Worm (Caenorhabditis elegans) whole organism, L4 larva: ENCODE measurements around the gene R09H10.7.

Experiments
- F26F4.8 ChIP-seq: fragments of 200-800 bp; sonication (Bioruptor generic); conservative IDR thresholded peaks from 2 replicates; pipeline ENCODE4 v1.3.6; 2022; ENCODE audit warnings: missing genetic modification characterization, missing compliant biosample characterization
- T20F7.1 ChIP-seq: fragments of 200-800 bp; sonication (Bioruptor generic); optimal IDR thresholded peaks from 2 replicates; lab custom pipeline; 2018; ENCODE audit warnings: mild to moderate bottlenecking, missing genetic modification characterization, missing compliant biosample characterization
- Y105C5A.15 ChIP-seq: fragments of 200-800 bp; sonication (Bioruptor generic); IDR thresholded peaks from 2 replicates; pipeline ENCODE4 v1.3.6; 2022; ENCODE audit warnings: missing genetic modification characterization, missing compliant biosample characterization
- aha-1 ChIP-seq: fragments of 150-350 bp; peaks from one replicate; lab custom pipeline; 2014; ENCODE audit warnings: missing biosample characterization, missing genetic modification characterization
- arid-1 ChIP-seq: fragments of 200-800 bp; sonication (Bioruptor generic); conservative IDR thresholded peaks from 2 replicates; pipeline ENCODE4 v1.3.6; 2022; ENCODE audit warnings: missing genetic modification reagents, missing genetic modification characterization, missing compliant biosample characterization
- ceh-20 ChIP-seq: fragments of 200-800 bp; sonication (Bioruptor generic); IDR thresholded peaks from 2 replicates; pipeline ENCODE4 v1.3.6; 2022; ENCODE audit warnings: missing genetic modification reagents, missing genetic modification characterization, missing compliant biosample characterization
- ceh-32 ChIP-seq: sonication (generic microtip); optimal IDR thresholded peaks from 2 replicates; lab custom pipeline; 2016; ENCODE audit warnings: mild to moderate bottlenecking, missing genetic modification characterization, missing compliant biosample characterization; ENCODE audit not compliant: poor library complexity
- ceh-82 ChIP-seq: sonication (generic microtip); optimal IDR thresholded peaks from 2 replicates; lab custom pipeline; 2017; ENCODE audit warnings: missing biosample characterization, missing genetic modification characterization
- cey-2 ChIP-seq: sonication (generic microtip); optimal IDR thresholded peaks from 3 replicates; lab custom pipeline; 2017; ENCODE audit warnings: missing genetic modification characterization, mild to moderate bottlenecking, missing compliant biosample characterization, antibody characterized with exemption, borderline replicate concordance; ENCODE audit not compliant: insufficient read depth
- ctbp-1 ChIP-seq: fragments of 200-800 bp; sonication (Bioruptor generic); IDR thresholded peaks from 2 replicates; pipeline ENCODE4 v1.3.6; 2022; ENCODE audit warnings: missing genetic modification reagents, missing genetic modification characterization, missing compliant biosample characterization
- daf-19 ChIP-seq: fragments of 200-800 bp; sonication (Bioruptor generic); conservative IDR thresholded peaks from 2 replicates; pipeline ENCODE4 v1.3.6; 2022; ENCODE audit warnings: missing genetic modification characterization, missing compliant biosample characterization
- dpl-1 ChIP-seq: fragments of 150-350 bp; optimal IDR thresholded peaks from 2 replicates; lab custom pipeline; 2014; ENCODE audit warnings: missing biosample characterization, missing genetic modification reagents, missing genetic modification characterization
- duxl-1 ChIP-seq: sonication (generic microtip); optimal IDR thresholded peaks from 2 replicates; lab custom pipeline; 2016; ENCODE audit warnings: mild to moderate bottlenecking, missing genetic modification characterization, moderate library complexity, missing compliant biosample characterization; ENCODE audit not compliant: poor library complexity
- dve-1 ChIP-seq: sonication (generic microtip); optimal IDR thresholded peaks from 2 replicates; lab custom pipeline; 2017; ENCODE audit warnings: antibody characterized with exemption, mild to moderate bottlenecking, missing genetic modification characterization, missing compliant biosample characterization; ENCODE audit not compliant: insufficient read depth
- egl-27 ChIP-seq: sonication (generic microtip); optimal IDR thresholded peaks from 3 replicates; lab custom pipeline; 2017; ENCODE audit warnings: missing biosample characterization, missing genetic modification reagents, missing genetic modification characterization
- hif-1 ChIP-seq, 2 experiments: sonication (generic microtip); optimal IDR thresholded peaks; 2 replicates each; lab custom pipeline; 2016 to 2017; ENCODE audit warnings: missing compliant biosample characterization in 2 of 2, missing genetic modification characterization in 2 of 2, missing genetic modification reagents in 2 of 2, missing genotype in 2 of 2, mild to moderate bottlenecking in 1 of 2
- hlh-11 ChIP-seq: fragments of 200-800 bp; sonication (Bioruptor generic); optimal IDR thresholded peaks from 2 replicates; lab custom pipeline; 2018; ENCODE audit warnings: mild to moderate bottlenecking, missing genetic modification characterization, missing compliant biosample characterization
- hlh-30 ChIP-seq: sonication (generic microtip); optimal IDR thresholded peaks from 2 replicates; lab custom pipeline; 2017; ENCODE audit warnings: antibody characterized with exemption, mild to moderate bottlenecking, missing genetic modification characterization, missing compliant biosample characterization; ENCODE audit not compliant: insufficient read depth
- jun-1 ChIP-seq: fragments of 150-350 bp; optimal IDR thresholded peaks from 2 replicates; lab custom pipeline; 2014; ENCODE audit warnings: missing biosample characterization, missing genetic modification reagents, missing genetic modification characterization
- lin-13 ChIP-seq: fragments of 150-350 bp; optimal IDR thresholded peaks from 2 replicates; lab custom pipeline; 2014; ENCODE audit warnings: missing biosample characterization, missing genetic modification reagents, missing genetic modification characterization
- lin-29 ChIP-seq: fragments of 200-800 bp; sonication (Bioruptor generic); IDR thresholded peaks from 2 replicates; pipeline ENCODE4 v1.3.6; 2022; ENCODE audit warnings: missing genetic modification reagents, missing genetic modification characterization, missing compliant biosample characterization
- lin-38 ChIP-seq: fragments of 200-800 bp; sonication (Bioruptor generic); IDR thresholded peaks from 2 replicates; pipeline ENCODE4 v1.3.6; 2022; ENCODE audit warnings: missing genetic modification reagents, missing genetic modification characterization, missing compliant biosample characterization
- madf-9 ChIP-seq: fragments of 200-800 bp; sonication (Bioruptor generic); conservative IDR thresholded peaks from 2 replicates; pipeline ENCODE4 v1.3.6; 2022; ENCODE audit warnings: missing genetic modification reagents, missing genetic modification characterization, missing compliant biosample characterization
- mdl-1 ChIP-seq, 2 experiments: fragments of 150-350 bp in 1 of 2; sonication (generic microtip) in 1 of 2; optimal IDR thresholded peaks; 2 replicates each; lab custom pipeline; 2014 to 2017; ENCODE audit warnings: missing biosample characterization in 2 of 2, missing genetic modification characterization in 2 of 2
- mep-1 ChIP-seq: fragments of 150-350 bp; sonication (generic microtip); optimal IDR thresholded peaks from 3 replicates; lab custom pipeline; 2014; ENCODE audit warnings: missing biosample characterization, missing genetic modification characterization
- nhr-237 ChIP-seq: sonication (generic microtip); optimal IDR thresholded peaks from 2 replicates; lab custom pipeline; 2017; ENCODE audit warnings: missing biosample characterization, missing genetic modification characterization
- nhr-28 ChIP-seq: fragments of 150-350 bp; optimal IDR thresholded peaks from 2 replicates; lab custom pipeline; 2014; ENCODE audit warnings: missing biosample characterization, missing genetic modification characterization
- nhr-41 ChIP-seq: fragments of 200-800 bp; sonication (Bioruptor generic); IDR thresholded peaks from 2 replicates; pipeline ENCODE4 v1.3.6; 2022; ENCODE audit warnings: missing genetic modification reagents, missing genetic modification characterization, missing compliant biosample characterization
- nhr-42 ChIP-seq: fragments of 200-800 bp; sonication (Bioruptor generic); IDR thresholded peaks from 2 replicates; pipeline ENCODE4 v1.3.6; 2022; ENCODE audit warnings: missing genetic modification characterization, missing compliant biosample characterization
- pha-4 ChIP-seq, 2 experiments: fragments of 150-350 bp in 1 of 2; fragments of 200-800 bp in 1 of 2; sonication (Bioruptor generic) in 1 of 2; IDR thresholded peaks in 1 of 2; optimal IDR thresholded peaks in 1 of 2; 2 replicates each; pipeline versions ENCODE4 v1.3.6 to Lab custom; 2014 to 2022; ENCODE audit warnings: missing genetic modification characterization in 2 of 2, missing genetic modification reagents in 2 of 2, missing biosample characterization in 1 of 2, missing compliant biosample characterization in 1 of 2
- pqm-1 ChIP-seq: sonication (generic microtip); optimal IDR thresholded peaks from 2 replicates; lab custom pipeline; 2017; ENCODE audit warnings: missing biosample characterization, missing genetic modification characterization
- sdz-12 ChIP-seq: fragments of 200-800 bp; sonication (Bioruptor generic); optimal IDR thresholded peaks from 2 replicates; lab custom pipeline; 2018; ENCODE audit warnings: mild to moderate bottlenecking, missing genetic modification characterization, missing compliant biosample characterization
- snpc-4 ChIP-seq: fragments of 150-350 bp; optimal IDR thresholded peaks from 2 replicates; lab custom pipeline; 2014; ENCODE audit warnings: missing biosample characterization, missing genetic modification characterization
- unc-62 ChIP-seq, 3 experiments: fragments of 150-350 bp in 1 of 3; sonication (generic microtip); optimal IDR thresholded peaks in 2 of 3; peaks in 1 of 3; 1 replicate in 1 of 3; 2 replicates in 2 of 3; lab custom pipeline; 2014 to 2017; ENCODE audit warnings: missing biosample characterization in 3 of 3, missing genetic modification characterization in 3 of 3, missing genetic modification reagents in 3 of 3, missing genotype in 1 of 3

R09H10.7 gene

ce11 chrIV:10661072-10661471 lies 40.2 kb downstream of the R09H10.7 start:
- TF ChIP-seq nhr-28 (peak; percentile 18), unc-62 (GFP tag; optimal IDR thresholded peaks at IDR 0.05 in 1 of 2; lab: Kevin White, UChicago) (peak in 1 of 2 experiments; percentile 79), unc-62 (tag; optimal IDR thresholded peaks at IDR 0.05; lab: Kevin White, UChicago) (no peak), lin-13 (no peak)

DNA sequence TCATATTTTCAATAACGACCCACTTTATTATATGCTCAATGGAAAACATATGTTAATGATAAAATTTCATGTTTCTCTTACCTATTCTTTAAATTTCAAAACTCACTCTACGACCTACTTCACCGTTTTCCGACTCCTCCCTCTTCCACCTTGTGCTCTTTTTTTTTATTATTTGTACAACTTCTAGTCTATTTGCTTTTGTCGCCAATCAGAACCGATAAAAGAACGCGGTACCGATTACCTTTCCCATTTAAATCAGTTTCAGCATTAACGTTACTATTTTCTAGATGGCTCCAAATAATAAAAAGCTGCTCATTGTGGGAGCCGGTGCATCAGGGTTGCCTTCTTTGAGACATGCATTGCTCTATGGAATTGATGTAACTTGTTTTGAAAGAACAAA lies 40.8 kb downstream of the R09H10.7 start, which contains the start of gene fmo-1:
fmo-1 (plus strand) TSS at position 98 of the 400 bp plus-strand sequence.
- TF ChIP-seq sdz-12 (GFP tag; lab: Kevin White, UChicago) (no peak), egl-27 (tag; lab: Kevin White, UChicago) (no peak), Y105C5A.15 (GFP tag; lab: Robert Waterston, UW) (no peak), dpl-1 (GFP tag; lab: Kevin White, UChicago) (no peak), nhr-41 (GFP tag; lab: Robert Waterston, UW) (no peak), nhr-28 (peak; percentile 60), pqm-1 (tag; lab: Kevin White, UChicago) (peak; percentile 50), daf-19 (GFP tag; lab: Robert Waterston, UW) (no peak), lin-29 (GFP tag; lab: Robert Waterston, UW) (no peak), jun-1 (tag; lab: Kevin White, UChicago) (no peak), cey-2 (tag; lab: Kevin White, UChicago) (no peak), ceh-32 (tag; lab: Kevin White, UChicago) (no peak), mep-1 (tag; lab: Kevin White, UChicago) (no peak), arid-1 (no peak), pha-4 (GFP tag; IDR thresholded peaks at IDR 0.05; lab: Robert Waterston, UW) (no peak), pha-4 (tag; optimal IDR thresholded peaks at IDR 0.05; lab: Kevin White, UChicago) (no peak), nhr-237 (tag; lab: Kevin White, UChicago) (no peak), aha-1 (tag; lab: Kevin White, UChicago) (no peak), ctbp-1 (no peak), mdl-1 (tag; optimal IDR thresholded peaks at IDR 0.05; lab: Kevin White, UChicago) (no peak), hif-1 (tag; optimal IDR thresholded peaks at IDR 0.05; lab: Kevin White, UChicago) (no peak), hlh-30 (tag; lab: Kevin White, UChicago) (no peak), hlh-11 (tag; lab: Kevin White, UChicago) (peak; percentile 16), ceh-82 (tag; lab: Kevin White, UChicago) (no peak)

ce11 chrIV:10664134-10664533 lies 43.2 kb downstream of the R09H10.7 start, which contains the start of gene K08C7.7:
K08C7.7 (plus strand) TSS chrIV:10664434.
- no peak for TF ChIP-seq lin-38 (GFP tag; lab: Robert Waterston, UW)
- TF ChIP-seq dve-1 (tag; lab: Kevin White, UChicago): no peak
- no peak for TF ChIP-seq cey-2 (tag; lab: Kevin White, UChicago)
- TF ChIP-seq nhr-42: no peak
- TF ChIP-seq mep-1 (tag; lab: Kevin White, UChicago): no peak
- no peak for TF ChIP-seq pqm-1 (tag; lab: Kevin White, UChicago)
- TF ChIP-seq snpc-4 (tag; lab: Kevin White, UChicago): no peak
- no peak for TF ChIP-seq F26F4.8 (GFP tag; lab: Robert Waterston, UW)
- no peak for TF ChIP-seq ceh-20
- no peak for TF ChIP-seq jun-1 (tag; lab: Kevin White, UChicago)
- no peak for TF ChIP-seq duxl-1
- TF ChIP-seq T20F7.1 (GFP tag; lab: Kevin White, UChicago): no peak
- no peak for TF ChIP-seq madf-9
- no peak for TF ChIP-seq aha-1 (tag; lab: Kevin White, UChicago)
- TF ChIP-seq mdl-1 (tag; optimal IDR thresholded peaks at IDR 0.05; lab: Kevin White, UChicago): no peak
